Worm (Caenorhabditis elegans) whole organism, L4 larva: ENCODE measurements around the gene F18A12.7.

ENCODE experiments used
- ama-1 ChIP-seq: fragments of 150-350 bp; optimal IDR thresholded peaks from 2 replicates; lab custom pipeline; 2014; ENCODE audit warnings: inconsistent platforms, mixed read lengths
- jun-1 ChIP-seq: fragments of 150-350 bp; optimal IDR thresholded peaks from 2 replicates; lab custom pipeline; 2014; ENCODE audit warnings: missing biosample characterization, missing genetic modification reagents, missing genetic modification characterization
- lin-29 ChIP-seq: fragments of 200-800 bp; sonication (Bioruptor generic); IDR thresholded peaks from 2 replicates; pipeline ENCODE4 v1.3.6; 2022; ENCODE audit warnings: missing genetic modification reagents, missing genetic modification characterization, missing compliant biosample characterization
- nhr-237 ChIP-seq: sonication (generic microtip); optimal IDR thresholded peaks from 2 replicates; lab custom pipeline; 2017; ENCODE audit warnings: missing biosample characterization, missing genetic modification characterization
- nhr-76 ChIP-seq: fragments of 150-350 bp; optimal IDR thresholded peaks from 2 replicates; lab custom pipeline; 2014; ENCODE audit warnings: missing biosample characterization, missing genetic modification characterization
- pqm-1 ChIP-seq: sonication (generic microtip); optimal IDR thresholded peaks from 2 replicates; lab custom pipeline; 2017; ENCODE audit warnings: missing biosample characterization, missing genetic modification characterization
- ztf-11 ChIP-seq: fragments of 150-350 bp; optimal IDR thresholded peaks from 2 replicates; lab custom pipeline; 2014; ENCODE audit warnings: missing biosample characterization, missing genetic modification characterization

- no peak for TF ChIP-seq nhr-76 (tag; lab: Kevin White, UChicago)
- TF ChIP-seq ztf-11 (tag; lab: Kevin White, UChicago): no peak
- no peak for TF ChIP-seq jun-1 (tag; lab: Kevin White, UChicago)
- TF ChIP-seq nhr-237 (tag; lab: Kevin White, UChicago): no peak
- no peak for TF ChIP-seq lin-29
- TF ChIP-seq pqm-1 (tag; lab: Kevin White, UChicago): no peak
- no peak for TF ChIP-seq ama-1
Measured at ce11 chrII:3437393-3437792, 23.1 kb upstream of the F18A12.7 start.
